Worm (Caenorhabditis elegans) whole organism, L4 larva: Measurements from ENCODE around the gene M70.5.

Experiments used
- D1046.2 ChIP-seq: fragments of 200-800 bp; sonication (Bioruptor generic); IDR thresholded peaks from 2 replicates; pipeline ENCODE4 v1.3.6; 2022; ENCODE audit warnings: missing genetic modification characterization, missing compliant biosample characterization
- F37D6.2 ChIP-seq: sonication (generic microtip); optimal IDR thresholded peaks from 2 replicates; lab custom pipeline; 2016; ENCODE audit warnings: mild to moderate bottlenecking, missing genetic modification characterization, missing compliant biosample characterization
- F44E2.7 ChIP-seq: fragments of 200-800 bp; sonication (Bioruptor generic); IDR thresholded peaks from 2 replicates; pipeline ENCODE4 v2.1.2; 2022; ENCODE audit warnings: missing genetic modification characterization, missing compliant biosample characterization
- Y48G9A.11 ChIP-seq: fragments of 200-800 bp; sonication (Bioruptor generic); IDR thresholded peaks from 2 replicates; pipeline ENCODE4 v1.3.6; 2022; ENCODE audit warnings: missing genetic modification reagents, missing genetic modification characterization, missing compliant biosample characterization
- Y75B8A.6 ChIP-seq: fragments of 200-800 bp; sonication (Bioruptor generic); IDR thresholded peaks from 2 replicates; pipeline ENCODE4 v1.3.6; 2022; ENCODE audit warnings: missing genetic modification reagents, missing genetic modification characterization, missing compliant biosample characterization
- aha-1 ChIP-seq: fragments of 150-350 bp; peaks from one replicate; lab custom pipeline; 2014; ENCODE audit warnings: missing biosample characterization, missing genetic modification characterization
- ama-1 ChIP-seq: fragments of 150-350 bp; optimal IDR thresholded peaks from 2 replicates; lab custom pipeline; 2014; ENCODE audit warnings: inconsistent platforms, mixed read lengths
- ceh-28 ChIP-seq: fragments of 150-350 bp; optimal IDR thresholded peaks from 2 replicates; lab custom pipeline; 2014; ENCODE audit warnings: missing biosample characterization, missing genetic modification reagents, missing genetic modification characterization
- ceh-62 ChIP-seq: sonication (generic microtip); optimal IDR thresholded peaks from 2 replicates; lab custom pipeline; 2017; ENCODE audit warnings: missing biosample characterization, missing genetic modification characterization
- ceh-82 ChIP-seq: sonication (generic microtip); optimal IDR thresholded peaks from 2 replicates; lab custom pipeline; 2017; ENCODE audit warnings: missing biosample characterization, missing genetic modification characterization
- ctbp-1 ChIP-seq: fragments of 200-800 bp; sonication (Bioruptor generic); IDR thresholded peaks from 2 replicates; pipeline ENCODE4 v1.3.6; 2022; ENCODE audit warnings: missing genetic modification reagents, missing genetic modification characterization, missing compliant biosample characterization
- daf-16 ChIP-seq, 3 experiments: sonication (generic microtip); optimal IDR thresholded peaks; 2 replicates each; lab custom pipeline; 2016 to 2017; ENCODE audit warnings: missing genetic modification characterization in 3 of 3, missing genetic modification reagents in 3 of 3, mild to moderate bottlenecking in 2 of 3, missing compliant biosample characterization in 2 of 3, missing biosample characterization in 1 of 3, moderate library complexity in 1 of 3
- daf-19 ChIP-seq: fragments of 200-800 bp; sonication (Bioruptor generic); conservative IDR thresholded peaks from 2 replicates; pipeline ENCODE4 v1.3.6; 2022; ENCODE audit warnings: missing genetic modification characterization, missing compliant biosample characterization
- daf-8 ChIP-seq: fragments of 200-800 bp; sonication (Bioruptor generic); IDR thresholded peaks from 2 replicates; pipeline ENCODE4 v1.3.6; 2022; ENCODE audit warnings: missing genetic modification characterization, missing compliant biosample characterization
- dmd-8 ChIP-seq: fragments of 200-800 bp; sonication (Bioruptor generic); IDR thresholded peaks from 2 replicates; pipeline ENCODE4 v1.3.6; 2022; ENCODE audit warnings: missing genetic modification characterization, missing compliant biosample characterization
- dve-1 ChIP-seq: sonication (generic microtip); optimal IDR thresholded peaks from 2 replicates; lab custom pipeline; 2017; ENCODE audit warnings: antibody characterized with exemption, mild to moderate bottlenecking, missing genetic modification characterization, missing compliant biosample characterization; ENCODE audit not compliant: insufficient read depth
- egl-27 ChIP-seq: sonication (generic microtip); optimal IDR thresholded peaks from 3 replicates; lab custom pipeline; 2017; ENCODE audit warnings: missing biosample characterization, missing genetic modification reagents, missing genetic modification characterization
- egl-43 ChIP-seq: fragments of 200-800 bp; sonication (Bioruptor generic); IDR thresholded peaks from 2 replicates; pipeline ENCODE4 v1.3.6; 2022; ENCODE audit warnings: missing genetic modification reagents, missing genetic modification characterization, missing compliant biosample characterization
- gei-8 ChIP-seq: fragments of 200-800 bp; sonication (Bioruptor generic); optimal IDR thresholded peaks from 2 replicates; lab custom pipeline; 2018; ENCODE audit warnings: mild to moderate bottlenecking, missing genetic modification characterization, missing compliant biosample characterization
- hif-1 ChIP-seq, 2 experiments: sonication (generic microtip); optimal IDR thresholded peaks; 2 replicates each; lab custom pipeline; 2016 to 2017; ENCODE audit warnings: missing compliant biosample characterization in 2 of 2, missing genetic modification characterization in 2 of 2, missing genetic modification reagents in 2 of 2, missing genotype in 2 of 2, mild to moderate bottlenecking in 1 of 2
- hlh-11 ChIP-seq: fragments of 200-800 bp; sonication (Bioruptor generic); optimal IDR thresholded peaks from 2 replicates; lab custom pipeline; 2018; ENCODE audit warnings: mild to moderate bottlenecking, missing genetic modification characterization, missing compliant biosample characterization
- hlh-30 ChIP-seq: sonication (generic microtip); optimal IDR thresholded peaks from 2 replicates; lab custom pipeline; 2017; ENCODE audit warnings: antibody characterized with exemption, mild to moderate bottlenecking, missing genetic modification characterization, missing compliant biosample characterization; ENCODE audit not compliant: insufficient read depth
- hmg-1.1 ChIP-seq: fragments of 200-800 bp; sonication (Bioruptor generic); IDR thresholded peaks from 2 replicates; pipeline ENCODE4 v1.3.6; 2022; ENCODE audit warnings: missing genetic modification reagents, missing genetic modification characterization, missing compliant biosample characterization
- lin-29 ChIP-seq: fragments of 200-800 bp; sonication (Bioruptor generic); IDR thresholded peaks from 2 replicates; pipeline ENCODE4 v1.3.6; 2022; ENCODE audit warnings: missing genetic modification reagents, missing genetic modification characterization, missing compliant biosample characterization
- lin-38 ChIP-seq: fragments of 200-800 bp; sonication (Bioruptor generic); IDR thresholded peaks from 2 replicates; pipeline ENCODE4 v1.3.6; 2022; ENCODE audit warnings: missing genetic modification reagents, missing genetic modification characterization, missing compliant biosample characterization
- lsy-2 ChIP-seq, 2 experiments: fragments of 150-350 bp in 1 of 2; sonication (generic microtip) in 1 of 2; optimal IDR thresholded peaks; 2 replicates each; lab custom pipeline; 2014 to 2017; ENCODE audit warnings: missing biosample characterization in 2 of 2, missing genetic modification characterization in 2 of 2
- mdt-29 ChIP-seq: fragments of 200-800 bp; sonication (Bioruptor generic); IDR thresholded peaks from 2 replicates; pipeline ENCODE4 v1.3.6; 2022; ENCODE audit warnings: missing genetic modification reagents, missing genetic modification characterization, missing compliant biosample characterization
- mep-1 ChIP-seq: fragments of 150-350 bp; sonication (generic microtip); optimal IDR thresholded peaks from 3 replicates; lab custom pipeline; 2014; ENCODE audit warnings: missing biosample characterization, missing genetic modification characterization
- mes-2 ChIP-seq: sonication (generic microtip); optimal IDR thresholded peaks from 2 replicates; lab custom pipeline; 2016; ENCODE audit warnings: missing genotype, mild to moderate bottlenecking, missing genetic modification characterization, missing compliant biosample characterization; ENCODE audit not compliant: poor library complexity, severe bottlenecking
- nhr-11 ChIP-seq: fragments of 150-350 bp; optimal IDR thresholded peaks from 2 replicates; lab custom pipeline; 2014; ENCODE audit warnings: missing biosample characterization, missing genetic modification characterization
- nhr-111 ChIP-seq: fragments of 200-800 bp; sonication (Bioruptor generic); optimal IDR thresholded peaks from 2 replicates; lab custom pipeline; 2018; ENCODE audit warnings: mild to moderate bottlenecking, missing genetic modification characterization, missing compliant biosample characterization
- nhr-42 ChIP-seq: fragments of 200-800 bp; sonication (Bioruptor generic); IDR thresholded peaks from 2 replicates; pipeline ENCODE4 v1.3.6; 2022; ENCODE audit warnings: missing genetic modification characterization, missing compliant biosample characterization
- nhr-48 ChIP-seq: sonication (generic microtip); optimal IDR thresholded peaks from 2 replicates; lab custom pipeline; 2016; ENCODE audit warnings: mild to moderate bottlenecking, missing genetic modification characterization, missing compliant biosample characterization
- nhr-6 ChIP-seq: fragments of 150-350 bp; optimal IDR thresholded peaks from 2 replicates; lab custom pipeline; 2014; ENCODE audit warnings: missing biosample characterization, missing genetic modification characterization
- nhr-77 ChIP-seq: fragments of 150-350 bp; optimal IDR thresholded peaks from 2 replicates; lab custom pipeline; 2014; ENCODE audit warnings: missing biosample characterization, missing genetic modification characterization
- pha-4 ChIP-seq, 2 experiments: fragments of 150-350 bp in 1 of 2; fragments of 200-800 bp in 1 of 2; sonication (Bioruptor generic) in 1 of 2; IDR thresholded peaks in 1 of 2; optimal IDR thresholded peaks in 1 of 2; 2 replicates each; pipeline versions ENCODE4 v1.3.6 to Lab custom; 2014 to 2022; ENCODE audit warnings: missing genetic modification characterization in 2 of 2, missing genetic modification reagents in 2 of 2, missing biosample characterization in 1 of 2, missing compliant biosample characterization in 1 of 2
- php-3 ChIP-seq: fragments of 200-800 bp; sonication (Bioruptor generic); IDR thresholded peaks from 2 replicates; pipeline ENCODE4 v1.3.6; 2022; ENCODE audit warnings: missing genetic modification reagents, missing genetic modification characterization, missing compliant biosample characterization
- pqm-1 ChIP-seq: sonication (generic microtip); optimal IDR thresholded peaks from 2 replicates; lab custom pipeline; 2017; ENCODE audit warnings: missing biosample characterization, missing genetic modification characterization
- rbr-2 ChIP-seq: sonication (generic microtip); optimal IDR thresholded peaks from 2 replicates; lab custom pipeline; 2016; ENCODE audit warnings: missing genotype, missing genetic modification characterization, missing compliant biosample characterization
- set-16 ChIP-seq: fragments of 200-800 bp; sonication (Bioruptor generic); IDR thresholded peaks from 2 replicates; pipeline ENCODE4 v1.3.6; 2022; ENCODE audit warnings: missing genetic modification reagents, missing genetic modification characterization, missing compliant biosample characterization
- snpc-1.2 ChIP-seq: fragments of 200-800 bp; sonication (Bioruptor generic); IDR thresholded peaks from 2 replicates; pipeline ENCODE4 v1.3.6; 2022; ENCODE audit warnings: missing genetic modification reagents, missing genetic modification characterization, missing compliant biosample characterization
- spr-3 ChIP-seq: fragments of 200-800 bp; sonication (Bioruptor generic); optimal IDR thresholded peaks from 2 replicates; lab custom pipeline; 2018; ENCODE audit warnings: mild to moderate bottlenecking, missing genetic modification characterization, missing compliant biosample characterization
- unc-62 ChIP-seq, 3 experiments: fragments of 150-350 bp in 1 of 3; sonication (generic microtip); optimal IDR thresholded peaks in 2 of 3; peaks in 1 of 3; 1 replicate in 1 of 3; 2 replicates in 2 of 3; lab custom pipeline; 2014 to 2017; ENCODE audit warnings: missing biosample characterization in 3 of 3, missing genetic modification characterization in 3 of 3, missing genetic modification reagents in 3 of 3, missing genotype in 1 of 3
- zag-1 ChIP-seq: fragments of 150-350 bp; optimal IDR thresholded peaks from 2 replicates; lab custom pipeline; 2014; ENCODE audit warnings: missing biosample characterization, missing genetic modification characterization
- zfp-3 ChIP-seq: fragments of 200-800 bp; sonication (Bioruptor generic); conservative IDR thresholded peaks from 2 replicates; pipeline ENCODE4 v1.3.6; 2022; ENCODE audit warnings: missing genetic modification reagents, missing genetic modification characterization, missing compliant biosample characterization

Gene M70.5

ce11 chrIV:2316796-2317195 is 41.4 kb upstream of the M70.5 start (continued):
- TF ChIP-seq nhr-11 (tag; lab: Kevin White, UChicago) (peak; percentile 76), Y48G9A.11 (0 out of 2 replicates have a peak, but pooled peaks have one; percentile 36), nhr-77 (tag; lab: Kevin White, UChicago) (peak; percentile 66), set-16 (GFP tag; lab: Robert Waterston, UW) (peak; percentile 57), hif-1 (tag; optimal IDR thresholded peaks at IDR 0.05; lab: Kevin White, UChicago) (peak in 1 of 2 experiments; percentile 27), dmd-8 (no peak), hlh-30 (peak; percentile 58), hmg-1.1 (peak; percentile 84)

ce11 chrIV:2316273-2316672 is 40.9 kb upstream of the M70.5 start, which contains the start of gene Y38F2AL.12:
Gene Y38F2AL.12, plus strand, starts transcription at chrIV:2316573.
- TF ChIP-seq ceh-82 (tag; lab: Kevin White, UChicago) (no peak), unc-62 (GFP tag; optimal IDR thresholded peaks at IDR 0.05 in 1 of 2; lab: Kevin White, UChicago) (peak in 1 of 2 experiments; percentile 62), unc-62 (tag; optimal IDR thresholded peaks at IDR 0.05; lab: Kevin White, UChicago) (no peak)

- TF ChIP-seq hlh-11 (tag; lab: Kevin White, UChicago): no peak
- no peak for TF ChIP-seq ctbp-1 (GFP tag; lab: Robert Waterston, UW)
- peak; percentile 62 for TF ChIP-seq aha-1 (tag; lab: Kevin White, UChicago)
- no peak for TF ChIP-seq ceh-62 (tag; lab: Kevin White, UChicago)
- peak; percentile 46; the same call in 1 of the 2 replicates for TF ChIP-seq set-16 (GFP tag; lab: Robert Waterston, UW)
- no peak for TF ChIP-seq daf-16 (GFP tag; optimal IDR thresholded peaks at IDR 0.05; lab: Kevin White, UChicago)
- no peak for TF ChIP-seq daf-16 (tag; optimal IDR thresholded peaks at IDR 0.05; lab: Kevin White, UChicago)
- no peak for TF ChIP-seq nhr-48 (tag; lab: Kevin White, UChicago)
- no peak for TF ChIP-seq lin-38
- no peak for TF ChIP-seq mdt-29 (GFP tag; lab: Robert Waterston, UW)
- peak; percentile 59; the same call in 1 of the 2 replicates for TF ChIP-seq egl-43
- TF ChIP-seq F44E2.7 (GFP tag; lab: Robert Waterston, UW): no peak
- TF ChIP-seq zfp-3: no peak
- TF ChIP-seq gei-8 (GFP tag; lab: Kevin White, UChicago): peak; percentile 8
- no peak for TF ChIP-seq F37D6.2 (tag; lab: Kevin White, UChicago)
- TF ChIP-seq nhr-111 (GFP tag; lab: Kevin White, UChicago): no peak
- no peak for TF ChIP-seq lin-29 (GFP tag; lab: Robert Waterston, UW)
- no peak for TF ChIP-seq Y75B8A.6 (GFP tag; lab: Robert Waterston, UW)
- no peak for TF ChIP-seq pha-4 (GFP tag; IDR thresholded peaks at IDR 0.05; lab: Robert Waterston, UW)
- TF ChIP-seq pha-4 (tag; optimal IDR thresholded peaks at IDR 0.05; lab: Kevin White, UChicago): no peak
- peak; percentile 42 for TF ChIP-seq spr-3
- TF ChIP-seq ama-1: no peak
- 0 out of 2 replicates have a peak, but pooled peaks have one; percentile 45 for TF ChIP-seq D1046.2 (GFP tag; lab: Robert Waterston, UW)
- TF ChIP-seq nhr-6: no peak
- no peak for TF ChIP-seq mes-2 (tag; lab: Kevin White, UChicago)
- no peak for TF ChIP-seq zag-1
Measured at ce11 chrIV:2315545-2315995, 40.1 kb upstream of the M70.5 start, which contains the start of gene vha-3. Gene vha-3, minus strand, starts transcription at chrIV:2315945.

- TF ChIP-seq egl-27 (tag; lab: Kevin White, UChicago) (no peak), aha-1 (tag; lab: Kevin White, UChicago) (peak; percentile 9), ceh-28 (peak; percentile 75), pqm-1 (no peak), egl-43 (no peak), F37D6.2 (tag; lab: Kevin White, UChicago) (no peak), mep-1 (tag; lab: Kevin White, UChicago) (no peak), snpc-1.2 (GFP tag; lab: Robert Waterston, UW) (no peak), lin-29 (GFP tag; lab: Robert Waterston, UW) (no peak), nhr-42 (GFP tag; lab: Robert Waterston, UW) (no peak), lsy-2 (tag; optimal IDR thresholded peaks at IDR 0.05; lab: Kevin White, UChicago) (peak in 1 of 2 experiments; percentile 10), rbr-2 (no peak), dve-1 (tag; lab: Kevin White, UChicago) (no peak), php-3 (0 out of 2 replicates have a peak, but pooled peaks have one; percentile 7), daf-8 (no peak), daf-19 (GFP tag; lab: Robert Waterston, UW) (no peak)
- TF ChIP-seq, all 104 proteins: peak for 4
Measured at ce11 chrIV:2314862-2315261, 39.4 kb upstream of the M70.5 start.
